Fruit fly (Drosophila melanogaster) whole organism, wandering third instar larva: ENCODE data around the gene CG15023.

Experiments
- Abd-B ChIP-seq: fragments of >200 bp; optimal IDR thresholded peaks from 2 replicates; lab custom pipeline; 2017; ENCODE audit warnings: missing biosample characterization, missing genetic modification characterization
- CG9705 ChIP-seq: fragments of 200-800 bp; sonication (Bioruptor generic); optimal IDR thresholded peaks from 2 replicates; lab custom pipeline; 2018; ENCODE audit warnings: missing biosample characterization, mild to moderate bottlenecking, missing genetic modification characterization
- GATAd ChIP-seq: sonication (Bioruptor generic); optimal IDR thresholded peaks from 2 replicates; lab custom pipeline; 2016; ENCODE audit warnings: missing biosample characterization, missing genetic modification characterization
- Mio ChIP-seq: sonication (Bioruptor generic); optimal IDR thresholded peaks from 2 replicates; lab custom pipeline; 2016; ENCODE audit warnings: missing biosample characterization, missing genetic modification characterization
- br ChIP-seq: fragments of 200-800 bp; sonication (Bioruptor generic); optimal IDR thresholded peaks from 2 replicates; lab custom pipeline; 2016; ENCODE audit warnings: missing biosample characterization, missing genetic modification characterization
- ey ChIP-seq: fragments of 200-800 bp; sonication (Bioruptor generic); optimal IDR thresholded peaks from 2 replicates; lab custom pipeline; 2016; ENCODE audit warnings: missing biosample characterization, missing genetic modification characterization
- foxo ChIP-seq, 2 experiments: fragments of 200-800 bp; sonication (Bioruptor generic); optimal IDR thresholded peaks; 2 replicates in 1 of 2; 3 replicates in 1 of 2; lab custom pipeline; 2016 to 2017; ENCODE audit warnings: missing biosample characterization in 2 of 2, missing genetic modification characterization in 2 of 2
- fru ChIP-seq: fragments of 200-800 bp; sonication (Bioruptor generic); optimal IDR thresholded peaks from 3 replicates; lab custom pipeline; 2016; ENCODE audit warnings: missing biosample characterization, mild to moderate bottlenecking, missing genetic modification characterization
- pan ChIP-seq: fragments of >200 bp; optimal IDR thresholded peaks from 2 replicates; lab custom pipeline; 2017
- psq ChIP-seq: fragments of 200-800 bp; sonication (Bioruptor generic); optimal IDR thresholded peaks from 3 replicates; lab custom pipeline; 2017; ENCODE audit warnings: missing biosample characterization, mild to moderate bottlenecking, missing genetic modification characterization, moderate library complexity

DNA sequence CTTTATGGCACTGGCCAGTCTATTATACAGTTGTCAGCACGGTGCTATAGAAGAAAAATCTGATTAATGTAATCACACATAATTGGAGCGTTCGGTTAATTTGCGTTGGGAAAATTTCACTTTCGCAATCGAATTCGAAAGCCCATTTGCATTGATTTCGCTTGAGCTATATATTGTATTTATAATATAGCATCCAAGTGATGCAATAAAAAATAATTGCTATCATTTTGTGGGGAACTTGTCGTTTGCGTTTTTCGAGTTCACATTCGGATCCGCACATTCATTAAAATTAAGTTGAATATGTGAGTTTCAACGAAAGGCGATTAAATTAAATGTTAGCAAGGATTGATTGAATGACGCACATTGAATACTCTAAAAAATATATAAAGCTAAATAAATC lies 44.2 kb downstream of the CG15023 start:
- no peak for TF ChIP-seq fru (GFP tag; lab: Kevin White, UChicago)
- no peak for TF ChIP-seq pan (lab: Kevin White, UChicago)
- TF ChIP-seq CG9705 (GFP tag; lab: Kevin White, UChicago) = no peak
- TF ChIP-seq ey (GFP tag; lab: Kevin White, UChicago) = no peak
- no peak for TF ChIP-seq br (GFP tag; lab: Kevin White, UChicago)
- no peak for TF ChIP-seq GATAd (GFP tag; lab: Kevin White, UChicago)
- TF ChIP-seq Mio (GFP tag; lab: Kevin White, UChicago) = no peak
- TF ChIP-seq psq = no peak
- no peak for TF ChIP-seq foxo (GFP tag; optimal IDR thresholded peaks at IDR 0.05; lab: Kevin White, UChicago)
- no peak for TF ChIP-seq Abd-B
